Worm (Caenorhabditis elegans) whole organism, early embryonic: ENCODE measurements around the gene mlt-9.

Source experiments
- F13C5.2 ChIP-seq: sonication (generic microtip); optimal IDR thresholded peaks from 2 replicates; lab custom pipeline; 2017; ENCODE audit warnings: mild to moderate bottlenecking, missing genetic modification characterization, inconsistent platforms, missing compliant biosample characterization
- ama-1 ChIP-seq: fragments of 150-350 bp; optimal IDR thresholded peaks from 2 replicates; lab custom pipeline; 2014
- ceh-13 ChIP-seq: fragments of 200-800 bp; sonication (Bioruptor generic); optimal IDR thresholded peaks from 2 replicates; lab custom pipeline; 2018; ENCODE audit warnings: mild to moderate bottlenecking, missing genetic modification characterization, missing compliant biosample characterization
- ceh-36 ChIP-seq: sonication (generic microtip); optimal IDR thresholded peaks from 2 replicates; lab custom pipeline; 2016; ENCODE audit warnings: missing genetic modification characterization, inconsistent platforms, missing compliant biosample characterization
- ets-7 ChIP-seq: sonication (generic microtip); optimal IDR thresholded peaks from 2 replicates; lab custom pipeline; 2016; ENCODE audit warnings: missing genotype, missing genetic modification characterization, missing compliant biosample characterization
- pes-1 ChIP-seq: fragments of 200-800 bp; sonication (Bioruptor generic); IDR thresholded peaks from 2 replicates; pipeline ENCODE4 v1.3.6; 2022; ENCODE audit warnings: missing genetic modification reagents, missing genetic modification characterization, missing compliant biosample characterization
- sea-1 ChIP-seq: fragments of 200-800 bp; sonication (Bioruptor generic); conservative IDR thresholded peaks from 2 replicates; pipeline ENCODE4 v1.3.6; 2022; ENCODE audit warnings: missing genetic modification characterization, missing compliant biosample characterization
- tbx-11 ChIP-seq: fragments of 200-800 bp; sonication (Bioruptor generic); IDR thresholded peaks from 2 replicates; pipeline ENCODE4 v1.3.6; 2022; ENCODE audit warnings: missing genetic modification characterization, missing compliant biosample characterization

ce11 chrX:15094973-15095372, 12.6 kb downstream of the mlt-9 start, which contains the start of gene F09B12.7:
- TF ChIP-seq ets-7 (no peak), ceh-36 (no peak), ama-1 (lab: Kevin White, UChicago) (no peak), pes-1 (GFP tag; lab: Robert Waterston, UW) (no peak), ceh-13 (GFP tag; lab: Kevin White, UChicago) (no peak), F13C5.2 (tag; lab: Kevin White, UChicago) (no peak), sea-1 (no peak), tbx-11 (GFP tag; lab: Robert Waterston, UW) (no peak)
